Fruit fly (Drosophila melanogaster) whole organism, adult: ENCODE measurements around the gene DCX-EMAP.

Experiments
- CG12768 ChIP-seq: fragments of 200-800 bp; sonication (Bioruptor generic); optimal IDR thresholded peaks from 2 replicates; lab custom pipeline; 2017; ENCODE audit warnings: missing biosample characterization, missing genetic modification characterization, mild to moderate bottlenecking, moderate library complexity, missing genetic modification reagents
- CG14711 ChIP-seq: fragments of 200-800 bp; sonication (Bioruptor generic); optimal IDR thresholded peaks from 2 replicates; lab custom pipeline; 2018; ENCODE audit warnings: missing biosample characterization, mild to moderate bottlenecking, missing genetic modification characterization, moderate library complexity
- CG33017 ChIP-seq: fragments of 200-800 bp; sonication (Bioruptor generic); optimal IDR thresholded peaks from 2 replicates; lab custom pipeline; 2018; ENCODE audit warnings: missing biosample characterization, mild to moderate bottlenecking, missing genetic modification characterization, moderate library complexity
- CG5204 ChIP-seq: fragments of 200-800 bp; sonication (Bioruptor generic); optimal IDR thresholded peaks from 2 replicates; lab custom pipeline; 2016; ENCODE audit warnings: missing biosample characterization, missing genetic modification characterization
- CG7045 ChIP-seq: fragments of 200-800 bp; sonication (Bioruptor generic); optimal IDR thresholded peaks from 2 replicates; lab custom pipeline; 2017; ENCODE audit warnings: missing biosample characterization, mild to moderate bottlenecking, missing genetic modification characterization
- Mnt ChIP-seq: fragments of 200-800 bp; sonication (Bioruptor generic); optimal IDR thresholded peaks from 2 replicates; lab custom pipeline; 2016; ENCODE audit warnings: missing biosample characterization, mild to moderate bottlenecking, missing genetic modification characterization
- tj ChIP-seq: fragments of 200-800 bp; sonication (Bioruptor generic); optimal IDR thresholded peaks from 3 replicates; lab custom pipeline; 2017; ENCODE audit warnings: missing biosample characterization, mild to moderate bottlenecking, missing genetic modification characterization, moderate library complexity

dm6 chr3L:14957033-14957328 is 53.4 kb downstream of the DCX-EMAP start:
- TF ChIP-seq CG33017 (no peak), CG12768 (GFP tag; lab: Kevin White, UChicago) (no peak), CG14711 (tag; lab: Kevin White, UChicago) (no peak), CG7045 (GFP tag; lab: Kevin White, UChicago) (no peak), CG5204 (GFP tag; lab: Kevin White, UChicago) (no peak), Mnt (GFP tag; lab: Kevin White, UChicago) (no peak), tj (GFP tag; lab: Kevin White, UChicago) (no peak)
